Worm (Caenorhabditis elegans): ENCODE measurements around the gene T23B5.6.

T23B5.6 gene

DNA sequence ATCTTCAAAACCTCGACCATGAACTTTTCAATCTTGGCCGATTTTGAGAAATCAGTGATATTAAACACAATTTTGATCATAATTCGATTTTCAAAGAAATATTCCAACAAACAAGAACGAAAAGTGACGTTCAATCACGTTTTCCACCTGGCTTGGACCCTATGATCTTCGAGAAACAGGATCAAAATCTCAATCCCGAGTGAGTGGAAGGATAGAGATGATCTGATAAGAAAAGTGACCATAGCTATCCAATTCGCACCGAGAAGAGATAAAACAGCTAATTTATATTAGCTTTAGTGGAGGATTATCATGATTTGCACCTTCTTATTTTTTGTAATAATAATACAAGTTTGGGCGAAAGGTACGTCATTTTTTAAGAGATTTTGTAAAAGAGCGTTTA lies 44.1 kb upstream of the T23B5.6 start, which contains the start of gene T23F6.2:
Gene T23F6.2 (plus strand): TSS at position 251 of the 400 bp plus-strand sequence.
- TF ChIP-seq R02D3.7 (tag; optimal IDR thresholded peaks at IDR 0.05): no peak
- no peak for TF ChIP-seq mab-5 (tag; optimal IDR thresholded peaks at IDR 0.05)
- no peak for TF ChIP-seq skn-1 (tag; optimal IDR thresholded peaks at IDR 0.05)
- TF ChIP-seq mdl-1 (tag; optimal IDR thresholded peaks at IDR 0.05): no peak
- TF ChIP-seq egl-27 (tag; optimal IDR thresholded peaks at IDR 0.05): no peak
- TF ChIP-seq F13H6.1 (tag; optimal IDR thresholded peaks at IDR 0.05): no peak
- no peak for TF ChIP-seq nhr-12 (tag; optimal IDR thresholded peaks at IDR 0.05)
- TF ChIP-seq gmeb-1 (tag; optimal IDR thresholded peaks at IDR 0.05): no peak
- TF ChIP-seq elt-3 (tag; optimal IDR thresholded peaks at IDR 0.05): no peak
- TF ChIP-seq crh-2 (tag; optimal IDR thresholded peaks at IDR 0.05): no peak
- TF ChIP-seq C34F6.9 (tag; optimal IDR thresholded peaks at IDR 0.05): no peak
- no peak for TF ChIP-seq ama-1 (optimal IDR thresholded peaks at IDR 0.05)
- TF ChIP-seq nhr-11 (tag; optimal IDR thresholded peaks at IDR 0.05): no peak
- TF ChIP-seq nhr-129 (tag; optimal IDR thresholded peaks at IDR 0.05): no peak
- TF ChIP-seq nhr-21 (tag; optimal IDR thresholded peaks at IDR 0.05): no peak
- no peak for TF ChIP-seq nhr-25 (tag; optimal IDR thresholded peaks at IDR 0.05)
- TF ChIP-seq sem-4 (tag; optimal IDR thresholded peaks at IDR 0.05): no peak
- no peak for TF ChIP-seq lin-11 (tag; optimal IDR thresholded peaks at IDR 0.05)
- TF ChIP-seq nhr-23 (tag; optimal IDR thresholded peaks at IDR 0.05): no peak
- TF ChIP-seq lsy-2 (tag; optimal IDR thresholded peaks at IDR 0.05): no peak

DNA sequence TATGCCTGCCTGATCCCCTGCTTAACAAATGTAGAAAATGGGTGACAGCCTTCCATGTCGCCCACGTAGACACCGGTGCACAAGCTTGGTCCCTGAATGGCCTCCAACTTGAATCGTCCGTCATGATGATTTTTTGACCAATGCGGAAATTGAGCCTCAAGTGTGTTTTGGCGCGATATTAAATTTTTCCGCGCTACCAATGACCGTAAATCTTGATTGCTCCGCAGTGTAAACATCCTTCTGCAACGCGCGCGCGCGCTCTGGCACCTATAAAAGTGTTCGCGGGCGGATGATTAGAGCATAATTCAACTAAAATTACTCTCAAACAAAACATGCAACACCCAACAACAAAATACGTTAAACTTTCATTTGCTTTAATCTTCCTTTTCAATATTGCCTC lies 42.6 kb upstream of the T23B5.6 start, which contains the start of gene idpp-7:
Gene idpp-7 (plus strand): TSS at position 301 of the 400 bp plus-strand sequence.
- TF ChIP-seq ZK546.5 (tag; optimal IDR thresholded peaks at IDR 0.05) (no peak), mbf-1 (tag; optimal IDR thresholded peaks at IDR 0.05) (no peak), sma-9 (GFP tag; optimal IDR thresholded peaks at IDR 0.05) (no peak), sma-9 (tag; optimal IDR thresholded peaks at IDR 0.05) (no peak)

DNA sequence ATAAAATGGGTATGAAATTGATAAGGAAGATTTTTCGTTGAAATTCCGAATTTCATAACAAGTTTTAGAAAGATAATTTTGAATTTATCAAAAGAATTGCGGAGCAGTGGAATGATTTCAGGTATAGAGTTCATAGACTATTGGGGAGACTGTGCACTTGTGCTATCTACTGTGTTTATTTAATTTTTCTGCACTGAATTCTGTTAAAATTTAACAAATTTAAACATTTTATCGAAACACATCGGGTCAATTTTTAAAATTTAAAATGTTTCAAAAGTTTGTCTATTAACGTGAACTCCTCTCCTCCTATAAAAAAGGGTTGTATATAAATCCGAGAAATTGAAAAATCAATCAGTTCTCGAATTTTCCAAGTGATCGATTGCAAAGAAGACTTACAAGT lies 40.5 kb upstream of the T23B5.6 start, which contains the start of gene C27D8.1:
Gene C27D8.1 (plus strand): TSS at position 301 of the 400 bp plus-strand sequence.
- TF ChIP-seq fos-1 (tag; optimal IDR thresholded peaks at IDR 0.05) (no peak), nhr-237 (tag; optimal IDR thresholded peaks at IDR 0.05) (no peak), R02D3.7 (tag; optimal IDR thresholded peaks at IDR 0.05) (no peak), gmeb-1 (tag; optimal IDR thresholded peaks at IDR 0.05) (no peak), nhr-6 (tag; optimal IDR thresholded peaks at IDR 0.05) (no peak), sem-4 (tag; optimal IDR thresholded peaks at IDR 0.05) (no peak), lin-39 (tag; optimal IDR thresholded peaks at IDR 0.05) (no peak), elt-3 (tag; optimal IDR thresholded peaks at IDR 0.05) (no peak)

DNA sequence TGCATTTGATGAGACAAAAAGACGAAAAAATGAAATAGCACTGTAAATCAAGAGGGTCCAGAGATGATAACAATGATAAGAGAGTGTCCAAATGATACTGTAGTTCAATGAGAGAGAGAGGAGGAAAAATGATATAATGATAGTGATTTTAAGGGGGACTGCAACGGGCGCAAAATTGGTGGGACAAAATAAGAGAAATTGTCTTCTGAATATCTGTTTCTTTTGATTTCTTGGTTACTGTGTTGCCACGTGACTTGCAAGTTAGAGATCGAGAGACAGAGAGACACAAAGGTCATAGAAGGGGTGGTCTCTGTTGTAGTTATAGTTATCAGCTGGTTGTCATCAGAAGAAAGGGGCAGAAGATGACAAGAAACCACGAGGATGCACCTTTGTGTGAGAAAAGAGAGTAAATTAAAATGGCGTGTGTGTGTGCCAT lies 38.9 kb upstream of the T23B5.6 start:
- peak; percentile 89 for TF ChIP-seq sma-3 (GFP tag; optimal IDR thresholded peaks at IDR 0.05)
- TF ChIP-seq nhr-129 (tag; optimal IDR thresholded peaks at IDR 0.05): peak; percentile 18
- TF ChIP-seq R02D3.7 (tag; optimal IDR thresholded peaks at IDR 0.05): no peak
- no peak for TF ChIP-seq nhr-10 (tag; optimal IDR thresholded peaks at IDR 0.05)
- no peak for TF ChIP-seq ceh-82 (tag; optimal IDR thresholded peaks at IDR 0.05)
- peak; percentile 78 for TF ChIP-seq nhr-25 (tag; optimal IDR thresholded peaks at IDR 0.05)
- no peak for TF ChIP-seq lin-11 (tag; optimal IDR thresholded peaks at IDR 0.05)
- no peak for TF ChIP-seq zag-1 (tag; optimal IDR thresholded peaks at IDR 0.05)
- peak; percentile 38 for TF ChIP-seq nhr-6 (tag; optimal IDR thresholded peaks at IDR 0.05)
- no peak for TF ChIP-seq ztf-1 (GFP tag; conservative IDR thresholded peaks at IDR 0.05)
- no peak for TF ChIP-seq unc-62 (GFP tag; optimal IDR thresholded peaks at IDR 0.05)
- no peak for TF ChIP-seq ZK546.5 (tag; optimal IDR thresholded peaks at IDR 0.05)
- TF ChIP-seq sem-4 (tag; optimal IDR thresholded peaks at IDR 0.05): no peak
- TF ChIP-seq sma-9 (GFP tag; optimal IDR thresholded peaks at IDR 0.05): peak; percentile 89
- no peak for TF ChIP-seq sma-9 (tag; optimal IDR thresholded peaks at IDR 0.05)
- peak in 1 of 2 experiments; percentile 42 for TF ChIP-seq lsy-2 (tag; optimal IDR thresholded peaks at IDR 0.05)
- TF ChIP-seq elt-3 (tag; optimal IDR thresholded peaks at IDR 0.05): no peak
- peak; percentile 42 for TF ChIP-seq lin-13 (GFP tag; optimal IDR thresholded peaks at IDR 0.05)
- TF ChIP-seq ceh-16 (tag; optimal IDR thresholded peaks at IDR 0.05): no peak
- TF ChIP-seq nhr-12 (tag; optimal IDR thresholded peaks at IDR 0.05): no peak
- no peak for TF ChIP-seq C34F6.9 (tag; optimal IDR thresholded peaks at IDR 0.05)
- TF ChIP-seq ama-1 (optimal IDR thresholded peaks at IDR 0.05): peak; percentile 9
- TF ChIP-seq snpc-4 (tag; optimal IDR thresholded peaks at IDR 0.05): no peak
- no peak for TF ChIP-seq elt-1 (tag; optimal IDR thresholded peaks at IDR 0.05)
- no peak for TF ChIP-seq nhr-237 (tag; optimal IDR thresholded peaks at IDR 0.05)
- no peak for TF ChIP-seq lin-39 (tag; optimal IDR thresholded peaks at IDR 0.05)
- TF ChIP-seq ztf-11 (tag; optimal IDR thresholded peaks at IDR 0.05): no peak
- peak; percentile 41 for TF ChIP-seq F13H6.1 (tag; optimal IDR thresholded peaks at IDR 0.05)
- TF ChIP-seq egl-27 (tag; optimal IDR thresholded peaks at IDR 0.05): no peak
- TF ChIP-seq nhr-77 (tag; optimal IDR thresholded peaks at IDR 0.05): no peak
- no peak for TF ChIP-seq nhr-11 (tag; optimal IDR thresholded peaks at IDR 0.05)
- peak; percentile 38 for TF ChIP-seq skn-1 (tag; optimal IDR thresholded peaks at IDR 0.05)
- peak; percentile 75 for TF ChIP-seq nhr-21 (tag; optimal IDR thresholded peaks at IDR 0.05)
- TF ChIP-seq crh-2 (tag; optimal IDR thresholded peaks at IDR 0.05): peak; percentile 67
- TF ChIP-seq dmd-4 (tag; optimal IDR thresholded peaks at IDR 0.05): no peak
- peak in 1 of 2 experiments; percentile 76 for TF ChIP-seq mdl-1 (tag; optimal IDR thresholded peaks at IDR 0.05)
- peak; percentile 67 for TF ChIP-seq gmeb-1 (tag; optimal IDR thresholded peaks at IDR 0.05)
- peak; percentile 25 for TF ChIP-seq blmp-1 (tag; optimal IDR thresholded peaks at IDR 0.05; ENCODE audit: insufficient read depth)
- no peak for TF ChIP-seq alr-1 (tag; optimal IDR thresholded peaks at IDR 0.05)
- no peak for TF ChIP-seq unc-55 (GFP tag; optimal IDR thresholded peaks at IDR 0.05)
- no peak for TF ChIP-seq mab-5 (tag; optimal IDR thresholded peaks at IDR 0.05)
- TF ChIP-seq mbf-1 (tag; optimal IDR thresholded peaks at IDR 0.05): no peak
